Fruit fly (Drosophila melanogaster): Measurements from ENCODE around the gene MED14.

DNA sequence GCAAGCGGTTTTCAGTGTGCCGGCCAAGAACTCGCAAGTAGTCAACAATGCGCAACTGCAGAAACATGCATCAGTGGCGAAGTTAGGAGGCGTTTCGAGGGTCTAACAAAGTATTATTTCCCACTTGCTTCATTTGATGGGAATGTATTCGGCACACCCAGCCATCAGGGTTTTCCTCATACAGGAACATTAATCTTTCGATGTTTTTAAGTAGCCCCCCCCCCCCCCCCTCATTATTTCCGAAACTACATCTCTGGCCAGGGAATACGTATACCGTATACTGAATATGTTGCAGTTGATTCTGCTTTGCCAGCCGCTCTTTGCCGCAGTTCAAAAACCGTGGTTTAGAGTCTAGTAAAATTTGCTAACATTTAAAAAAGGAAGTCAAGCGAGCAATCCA, 9.5 kb downstream of the MED14 start:
- TF ChIP-seq CG14655 (GFP tag; optimal IDR thresholded peaks at IDR 0.05) (no peak), Pif1A (GFP tag; optimal IDR thresholded peaks at IDR 0.05) (no peak), gl (tag; optimal IDR thresholded peaks at IDR 0.05) (no peak), CG8301 (tag; optimal IDR thresholded peaks at IDR 0.05) (no peak), EcR (GFP tag; optimal IDR thresholded peaks at IDR 0.05) (no peak), Snoo (tag; optimal IDR thresholded peaks at IDR 0.05) (peak; percentile 32), CG9948 (tag; optimal IDR thresholded peaks at IDR 0.05) (no peak), Pif1B (GFP tag; optimal IDR thresholded peaks at IDR 0.05) (no peak), CG4496 (GFP tag; IDR thresholded peaks at IDR 0.05) (peak; percentile 90), CG34367 (tag; optimal IDR thresholded peaks at IDR 0.05) (no peak), CG17806 (tag; optimal IDR thresholded peaks at IDR 0.05) (no peak), D1 (tag; optimal IDR thresholded peaks at IDR 0.05) (no peak), rn (GFP tag; IDR thresholded peaks at IDR 0.05) (peak; percentile 69), CG32121 (GFP tag; IDR thresholded peaks at IDR 0.05) (peak; percentile 86)

Data from whole organism, pupa.